Worm (Caenorhabditis elegans) whole organism, midembryonic: ENCODE measurements around the gene bath-3.
"Not testable (repeated sequence)": the region's sequence is repeated elsewhere in the genome, so short reads cannot be mapped to it uniquely, and the experiment has no call there.

Experiments
- T22C8.4 ChIP-seq: fragments of 200-800 bp; sonication (Bioruptor generic); IDR thresholded peaks from 2 replicates; pipeline ENCODE4 v1.3.6; 2022; ENCODE audit warnings: missing genetic modification characterization, missing compliant biosample characterization
- cog-1 ChIP-seq: sonication (generic microtip); optimal IDR thresholded peaks from 2 replicates; lab custom pipeline; 2016; ENCODE audit warnings: missing genetic modification characterization, missing compliant biosample characterization
- flt-1 ChIP-seq: fragments of 200-800 bp; sonication (Bioruptor generic); IDR thresholded peaks from 2 replicates; pipeline ENCODE4 v1.3.6; 2022; ENCODE audit warnings: missing genetic modification characterization, missing compliant biosample characterization
- klf-2 ChIP-seq: fragments of 200-800 bp; sonication (Bioruptor generic); conservative IDR thresholded peaks from 2 replicates; pipeline ENCODE4 v1.3.6; 2022; ENCODE audit warnings: missing genetic modification reagents, missing genetic modification characterization, missing compliant biosample characterization
- med-1 ChIP-seq: sonication (generic microtip); optimal IDR thresholded peaks from 2 replicates; lab custom pipeline; 2017; ENCODE audit warnings: missing genetic modification characterization, mild to moderate bottlenecking, missing compliant biosample characterization, antibody characterized with exemption, missing genetic modification reagents; ENCODE audit not compliant: insufficient read depth
- ref-1 ChIP-seq: fragments of 200-800 bp; sonication (Bioruptor generic); conservative IDR thresholded peaks from 2 replicates; pipeline ENCODE4 v1.3.6; 2022; ENCODE audit warnings: missing genetic modification reagents, missing genetic modification characterization, missing compliant biosample characterization
- tab-1 ChIP-seq: fragments of 200-800 bp; sonication (Bioruptor generic); IDR thresholded peaks from 2 replicates; pipeline ENCODE4 v1.3.6; 2022; ENCODE audit warnings: missing genetic modification characterization, missing compliant biosample characterization
- ztf-23 ChIP-seq: fragments of 200-800 bp; sonication (Bioruptor generic); IDR thresholded peaks from 2 replicates; pipeline ENCODE4 v1.3.6; 2022; ENCODE audit warnings: missing genetic modification reagents, missing genetic modification characterization, missing compliant biosample characterization
- ztf-29 ChIP-seq: fragments of 200-800 bp; sonication (Bioruptor generic); IDR thresholded peaks from 2 replicates; pipeline ENCODE4 v1.3.6; 2022; ENCODE audit warnings: missing genetic modification reagents, missing genetic modification characterization, missing compliant biosample characterization

Gene bath-3

DNA sequence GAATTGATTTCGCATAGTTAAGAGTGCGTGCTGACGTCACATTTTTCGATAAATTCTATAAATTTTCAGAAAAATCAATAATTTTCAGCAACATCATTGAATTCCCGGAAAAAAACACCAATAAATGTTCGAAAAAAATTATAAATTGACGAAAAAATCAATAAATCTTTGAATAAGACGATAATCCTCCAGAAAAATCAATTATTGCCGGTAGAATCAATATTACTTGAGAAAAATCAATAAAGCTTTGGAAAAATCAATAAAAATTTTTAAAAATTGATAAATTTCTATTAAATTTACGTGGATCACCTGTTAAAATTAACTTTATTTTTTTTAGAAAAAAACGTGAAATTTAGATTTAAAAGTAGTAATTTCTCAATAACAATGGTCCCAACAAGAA is 16.4 kb downstream of the bath-3 start:
- TF ChIP-seq klf-2 (no peak), T22C8.4 (GFP tag; lab: Robert Waterston, UW) (peak; percentile 37; the same call in 1 of the 2 replicates), tab-1 (GFP tag; lab: Robert Waterston, UW) (no peak)

DNA sequence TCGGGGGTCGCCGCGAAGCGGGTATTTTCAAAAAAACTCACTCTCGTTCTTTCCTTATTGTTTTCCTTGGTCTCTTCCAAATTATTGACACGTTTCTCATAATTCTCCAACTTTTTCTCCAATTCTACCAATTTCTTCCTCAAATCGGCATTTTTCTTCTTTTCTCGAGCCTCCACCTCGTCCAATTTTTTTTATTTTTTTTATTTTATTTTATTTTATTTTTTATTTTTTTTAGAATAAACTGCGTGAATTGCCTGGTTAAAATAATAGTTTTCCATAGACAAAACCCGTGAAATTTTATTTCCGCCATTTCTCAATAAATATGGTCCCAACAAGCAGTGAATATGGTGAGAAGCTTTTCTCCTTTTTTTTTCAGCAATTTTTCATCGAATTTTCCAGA is 17.6 kb downstream of the bath-3 start, which contains the start of gene F59H6.15:
Gene F59H6.15 (plus strand): TSS at position 301 of the 400 bp plus-strand sequence.
- no peak for TF ChIP-seq tab-1 (GFP tag; lab: Robert Waterston, UW)
- TF ChIP-seq klf-2: no peak
- TF ChIP-seq ref-1: no peak
- no peak for TF ChIP-seq flt-1 (GFP tag; lab: Robert Waterston, UW)
- no peak for TF ChIP-seq med-1 (GFP tag; lab: Kevin White, UChicago)
- TF ChIP-seq cog-1 (tag; lab: Kevin White, UChicago): no peak
- no peak for TF ChIP-seq T22C8.4 (GFP tag; lab: Robert Waterston, UW)
- no peak for TF ChIP-seq ztf-29 (GFP tag; lab: Robert Waterston, UW)
- no peak for TF ChIP-seq ztf-23 (GFP tag; lab: Robert Waterston, UW)

DNA sequence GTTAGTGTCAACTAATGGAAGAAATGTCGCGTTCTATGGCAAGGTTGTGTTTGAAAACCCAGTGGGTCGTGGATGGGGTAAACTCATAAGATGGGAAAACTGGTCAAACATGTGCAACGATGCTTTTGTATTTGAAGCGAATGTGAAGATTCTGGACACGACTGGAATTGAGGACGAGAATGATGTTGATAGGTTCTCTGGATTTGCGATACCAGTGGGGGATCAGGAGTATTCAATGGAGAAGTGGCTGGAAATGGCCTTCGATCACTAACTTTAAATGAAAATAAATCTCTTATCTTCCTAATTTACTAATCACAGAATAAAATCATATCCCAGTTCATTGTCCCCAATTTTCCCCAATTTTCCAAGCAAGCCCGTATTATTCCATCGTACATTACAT is 19.1 kb downstream of the bath-3 start:
- TF ChIP-seq ref-1: no peak
- TF ChIP-seq med-1 (GFP tag; lab: Kevin White, UChicago): no peak
- TF ChIP-seq klf-2: no peak
- no peak for TF ChIP-seq ztf-23 (GFP tag; lab: Robert Waterston, UW)
- TF ChIP-seq ztf-29 (GFP tag; lab: Robert Waterston, UW): no peak
- no peak for TF ChIP-seq tab-1 (GFP tag; lab: Robert Waterston, UW)
- TF ChIP-seq cog-1 (tag; lab: Kevin White, UChicago): no peak
- no peak for TF ChIP-seq T22C8.4 (GFP tag; lab: Robert Waterston, UW)
- TF ChIP-seq flt-1 (GFP tag; lab: Robert Waterston, UW): no peak

DNA sequence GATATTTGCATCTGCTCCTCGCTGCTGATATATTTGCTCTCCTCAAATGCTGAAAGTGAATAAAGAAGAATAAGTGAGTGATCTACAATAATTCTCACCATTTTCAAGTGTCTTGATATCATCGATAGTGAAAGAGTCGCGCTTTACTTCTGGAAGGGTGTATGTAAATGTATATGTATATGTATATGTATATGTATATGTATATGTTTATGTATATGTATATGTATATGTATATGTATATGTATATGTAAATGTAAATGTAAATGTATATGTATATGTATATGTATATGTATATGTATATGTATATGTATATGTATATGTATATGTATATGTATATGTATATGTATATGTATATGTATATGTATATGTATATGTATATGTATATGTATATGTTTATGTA is 29.5 kb downstream of the bath-3 start, which contains the start of gene ceh-84:
Gene ceh-84 (minus strand): TSS at position 101 of the 400 bp plus-strand sequence.
- not testable (repeated sequence) for TF ChIP-seq ztf-23, T22C8.4, flt-1 (GFP tag; lab: Robert Waterston, UW)

DNA sequence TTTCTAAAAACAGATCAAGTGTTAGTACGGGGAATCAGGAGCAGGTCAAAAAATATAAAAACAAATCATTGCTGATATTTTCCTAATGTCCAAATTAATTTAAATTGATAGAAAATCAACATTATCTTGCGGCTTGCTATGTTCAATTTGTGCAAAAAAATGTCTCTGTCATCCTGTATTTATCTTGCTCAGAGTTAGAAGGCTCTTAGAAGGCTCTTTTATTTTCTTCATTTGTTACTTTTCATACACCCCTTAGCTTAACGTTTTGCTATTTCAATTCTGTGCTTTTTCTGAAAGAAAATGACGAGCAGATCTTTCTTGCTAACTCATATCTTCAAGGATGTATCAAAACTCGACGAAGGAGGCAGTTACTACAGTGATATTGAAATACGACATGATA is 31.7 kb downstream of the bath-3 start, which contains the start of gene math-19:
Gene math-19 (plus strand): TSS at position 301 of the 400 bp plus-strand sequence.
- TF ChIP-seq tab-1 (GFP tag; lab: Robert Waterston, UW); ref-1; ztf-29 (GFP tag; lab: Robert Waterston, UW): not testable (repeated sequence)

DNA sequence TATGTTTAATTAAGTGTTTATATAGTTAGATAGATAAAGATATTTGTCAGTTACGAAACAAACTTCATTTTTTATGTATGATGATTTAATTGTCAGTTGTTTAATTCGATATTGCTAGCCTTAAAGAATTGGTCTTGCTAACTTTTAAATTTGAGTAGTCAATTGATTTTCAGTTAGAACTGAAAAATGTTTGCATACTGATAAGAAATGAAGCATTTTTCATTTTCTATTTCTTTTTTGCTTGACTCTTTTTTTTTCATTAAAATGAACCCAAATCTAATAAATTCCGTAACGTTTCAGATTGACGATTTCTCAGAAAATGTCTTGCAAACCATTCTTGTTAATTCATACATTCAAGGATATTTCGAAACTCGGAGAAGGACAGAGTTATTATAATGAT is 34.0 kb downstream of the bath-3 start, which contains the start of gene math-20:
Gene math-20 (plus strand): TSS at position 301 of the 400 bp plus-strand sequence.
- TF ChIP-seq ztf-29 (GFP tag; lab: Robert Waterston, UW): no peak
- no peak for TF ChIP-seq cog-1 (tag; lab: Kevin White, UChicago)
- TF ChIP-seq T22C8.4 (GFP tag; lab: Robert Waterston, UW): no peak
- TF ChIP-seq flt-1 (GFP tag; lab: Robert Waterston, UW): no peak
- TF ChIP-seq tab-1 (GFP tag; lab: Robert Waterston, UW): no peak
- no peak for TF ChIP-seq klf-2
- TF ChIP-seq ref-1: no peak
- TF ChIP-seq ztf-23 (GFP tag; lab: Robert Waterston, UW): no peak
- TF ChIP-seq med-1 (GFP tag; lab: Kevin White, UChicago): no peak

DNA sequence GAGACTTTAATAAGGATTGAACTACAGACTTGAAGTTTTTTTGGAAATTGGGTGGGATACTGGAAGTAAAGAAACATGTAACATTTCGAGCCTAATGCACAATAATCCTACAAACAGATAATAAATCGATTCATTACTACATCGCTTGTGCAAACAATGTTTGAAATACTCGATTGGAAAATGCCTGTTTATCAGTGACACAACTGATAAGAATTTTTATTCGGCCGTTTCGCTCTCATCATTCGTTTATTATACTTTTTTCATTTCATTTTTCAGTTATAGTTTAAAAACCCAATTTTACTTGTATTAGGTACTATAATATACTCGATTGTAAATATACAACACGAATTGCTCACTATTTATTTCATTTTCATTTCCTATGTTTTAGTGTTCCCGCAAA is 34.5 kb downstream of the bath-3 start:
- no peak for TF ChIP-seq cog-1 (tag; lab: Kevin White, UChicago)
- TF ChIP-seq med-1 (GFP tag; lab: Kevin White, UChicago): no peak
- no peak for TF ChIP-seq flt-1 (GFP tag; lab: Robert Waterston, UW)
- no peak for TF ChIP-seq ztf-23 (GFP tag; lab: Robert Waterston, UW)
- TF ChIP-seq ref-1: no peak
- no peak for TF ChIP-seq klf-2
- TF ChIP-seq T22C8.4 (GFP tag; lab: Robert Waterston, UW): no peak
- TF ChIP-seq ztf-29 (GFP tag; lab: Robert Waterston, UW): no peak
- TF ChIP-seq tab-1 (GFP tag; lab: Robert Waterston, UW): no peak

DNA sequence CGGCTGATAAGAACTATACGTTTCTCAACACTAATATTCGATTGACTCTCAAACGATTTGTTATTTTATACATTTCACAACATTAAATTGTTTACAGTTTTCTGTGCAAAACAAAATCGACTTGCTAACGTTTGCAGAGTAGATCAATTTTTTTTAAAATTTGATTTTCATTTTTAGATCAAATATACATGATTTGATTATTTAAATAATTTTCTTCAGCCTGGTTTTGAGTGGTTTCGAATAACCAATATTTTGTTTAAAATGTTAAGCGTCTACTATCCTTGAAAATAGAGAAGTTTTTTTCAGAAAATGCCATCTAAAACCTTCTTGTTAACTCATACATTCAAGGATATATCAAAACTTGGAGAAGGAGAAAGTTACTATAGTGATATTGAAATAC is 36.5 kb downstream of the bath-3 start, which contains the start of gene math-21:
Gene math-21 (plus strand): TSS at position 301 of the 400 bp plus-strand sequence.
- TF ChIP-seq T22C8.4 (GFP tag; lab: Robert Waterston, UW) (no peak), tab-1 (GFP tag; lab: Robert Waterston, UW) (no peak), flt-1 (GFP tag; lab: Robert Waterston, UW) (no peak), ztf-29 (GFP tag; lab: Robert Waterston, UW) (no peak), med-1 (GFP tag; lab: Kevin White, UChicago) (no peak), ztf-23 (GFP tag; lab: Robert Waterston, UW) (no peak), ref-1 (no peak), cog-1 (tag; lab: Kevin White, UChicago) (no peak), klf-2 (no peak)

DNA sequence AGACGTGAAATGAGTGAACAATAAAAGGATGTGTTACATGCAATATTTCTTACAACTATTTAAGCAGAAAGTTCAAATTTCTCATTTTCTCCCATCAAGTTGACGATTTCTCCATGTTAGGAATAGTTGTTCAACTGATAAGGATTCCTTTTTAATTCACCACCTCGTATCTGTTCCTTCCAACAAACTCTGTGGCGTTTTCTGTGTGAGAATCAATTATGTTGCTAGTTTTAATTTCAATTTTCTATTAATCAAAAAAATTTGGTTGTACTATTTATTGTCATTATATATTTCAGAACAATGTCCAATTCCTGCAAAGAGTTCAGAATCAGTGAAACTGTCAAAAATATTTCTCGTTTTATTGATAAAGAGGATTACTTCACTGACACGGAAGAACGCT is 41.3 kb downstream of the bath-3 start, which contains the start of gene math-44:
Gene math-44 (plus strand): TSS at position 301 of the 400 bp plus-strand sequence.
- TF ChIP-seq flt-1 (GFP tag; lab: Robert Waterston, UW): no peak
- no peak for TF ChIP-seq ref-1
- TF ChIP-seq cog-1 (tag; lab: Kevin White, UChicago): no peak
- TF ChIP-seq ztf-23 (GFP tag; lab: Robert Waterston, UW): no peak
- TF ChIP-seq med-1 (GFP tag; lab: Kevin White, UChicago): no peak
- TF ChIP-seq tab-1 (GFP tag; lab: Robert Waterston, UW): no peak
- TF ChIP-seq klf-2: no peak
- TF ChIP-seq T22C8.4 (GFP tag; lab: Robert Waterston, UW): no peak
- TF ChIP-seq ztf-29 (GFP tag; lab: Robert Waterston, UW): no peak

DNA sequence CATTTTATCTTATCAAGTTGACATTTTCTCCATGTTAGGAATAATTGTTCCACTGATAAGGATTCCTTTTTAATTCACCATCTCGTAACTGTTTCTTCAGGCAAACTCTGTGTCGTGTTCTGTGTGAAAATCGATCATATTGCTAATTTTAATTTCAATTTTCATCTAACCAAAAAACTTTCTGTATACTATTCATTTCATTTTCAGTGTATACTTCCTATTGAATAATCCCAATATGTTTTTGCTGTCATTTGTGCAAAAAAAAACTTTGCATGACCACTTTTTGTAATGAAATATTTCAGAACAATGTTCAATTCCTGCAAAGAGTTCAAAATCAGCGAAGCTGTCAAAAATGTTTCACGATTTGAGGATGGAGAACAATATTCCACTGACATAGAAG is 43.3 kb downstream of the bath-3 start, which contains the start of gene Y16E11A.4:
Gene Y16E11A.4 (plus strand): TSS at position 301 of the 400 bp plus-strand sequence.
- no peak for TF ChIP-seq ztf-29 (GFP tag; lab: Robert Waterston, UW)
- TF ChIP-seq cog-1 (tag; lab: Kevin White, UChicago): no peak
- TF ChIP-seq ref-1: no peak
- TF ChIP-seq tab-1 (GFP tag; lab: Robert Waterston, UW): no peak
- TF ChIP-seq klf-2: no peak
- no peak for TF ChIP-seq med-1 (GFP tag; lab: Kevin White, UChicago)
- TF ChIP-seq flt-1 (GFP tag; lab: Robert Waterston, UW): no peak
- TF ChIP-seq T22C8.4 (GFP tag; lab: Robert Waterston, UW): no peak
- TF ChIP-seq ztf-23 (GFP tag; lab: Robert Waterston, UW): no peak
